Worm (Caenorhabditis elegans): Measurements from ENCODE around the gene nspb-10.

Gene nspb-10

DNA sequence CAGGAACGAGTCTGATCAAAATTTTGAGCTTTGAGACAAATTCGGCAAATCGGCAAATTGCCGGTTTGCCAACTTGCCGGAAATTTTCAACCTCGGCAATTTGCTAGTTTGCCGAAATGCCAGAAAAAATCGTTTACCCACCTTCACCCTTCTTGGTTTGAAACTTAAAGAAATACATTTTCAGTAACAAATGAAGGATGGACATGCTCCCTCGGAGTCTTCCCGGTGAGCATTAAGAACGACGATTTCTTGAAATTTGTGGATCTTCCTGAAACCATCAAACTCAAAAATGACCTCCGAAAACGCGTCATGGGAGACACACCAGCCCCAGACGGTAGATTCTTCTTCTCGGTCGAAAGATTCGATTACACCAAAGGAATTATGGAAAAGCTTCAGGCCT, 14.7 kb upstream of the nspb-10 start:
- TF ChIP-seq elt-2 (tag; optimal IDR thresholded peaks at IDR 0.05) (peak; percentile 18), hmg-11 (tag; optimal IDR thresholded peaks at IDR 0.05) (no peak), ama-1 (optimal IDR thresholded peaks at IDR 0.05) (peak; percentile 58)

- TF ChIP-seq elt-3 (tag; optimal IDR thresholded peaks at IDR 0.05) = no peak
- no peak for TF ChIP-seq ceh-16 (tag; optimal IDR thresholded peaks at IDR 0.05)
- no peak for TF ChIP-seq ceh-9 (tag; optimal IDR thresholded peaks at IDR 0.05)
- TF ChIP-seq unc-39 (tag; optimal IDR thresholded peaks at IDR 0.05) = no peak
- no peak for TF ChIP-seq nhr-25 (tag; optimal IDR thresholded peaks at IDR 0.05)
- no peak for TF ChIP-seq ztf-11 (tag; optimal IDR thresholded peaks at IDR 0.05)
- peak; percentile 92 for TF ChIP-seq ama-1 (optimal IDR thresholded peaks at IDR 0.05)
- TF ChIP-seq pqm-1 (tag; optimal IDR thresholded peaks at IDR 0.05) = no peak
- no peak for TF ChIP-seq nhr-237 (tag; optimal IDR thresholded peaks at IDR 0.05)
- TF ChIP-seq nfya-1 (tag; optimal IDR thresholded peaks at IDR 0.05; ENCODE audit: insufficient read depth) = peak; percentile 13
- no peak for TF ChIP-seq fkh-2 (tag; optimal IDR thresholded peaks at IDR 0.05)
- TF ChIP-seq nhr-23 (tag; optimal IDR thresholded peaks at IDR 0.05) = no peak
- TF ChIP-seq aly-2 (tag; optimal IDR thresholded peaks at IDR 0.05) = no peak
- no peak for TF ChIP-seq sea-2 (GFP tag; optimal IDR thresholded peaks at IDR 0.05)
- no peak for TF ChIP-seq elt-1 (tag; optimal IDR thresholded peaks at IDR 0.05)
- no peak for TF ChIP-seq nhr-12 (tag; optimal IDR thresholded peaks at IDR 0.05)
Observed at ce11 chrII:14600852-14601313, 12.8 kb upstream of the nspb-10 start, which contains the start of gene tps-2. TSS of gene tps-2 (plus strand) at chrII:14600902.

DNA sequence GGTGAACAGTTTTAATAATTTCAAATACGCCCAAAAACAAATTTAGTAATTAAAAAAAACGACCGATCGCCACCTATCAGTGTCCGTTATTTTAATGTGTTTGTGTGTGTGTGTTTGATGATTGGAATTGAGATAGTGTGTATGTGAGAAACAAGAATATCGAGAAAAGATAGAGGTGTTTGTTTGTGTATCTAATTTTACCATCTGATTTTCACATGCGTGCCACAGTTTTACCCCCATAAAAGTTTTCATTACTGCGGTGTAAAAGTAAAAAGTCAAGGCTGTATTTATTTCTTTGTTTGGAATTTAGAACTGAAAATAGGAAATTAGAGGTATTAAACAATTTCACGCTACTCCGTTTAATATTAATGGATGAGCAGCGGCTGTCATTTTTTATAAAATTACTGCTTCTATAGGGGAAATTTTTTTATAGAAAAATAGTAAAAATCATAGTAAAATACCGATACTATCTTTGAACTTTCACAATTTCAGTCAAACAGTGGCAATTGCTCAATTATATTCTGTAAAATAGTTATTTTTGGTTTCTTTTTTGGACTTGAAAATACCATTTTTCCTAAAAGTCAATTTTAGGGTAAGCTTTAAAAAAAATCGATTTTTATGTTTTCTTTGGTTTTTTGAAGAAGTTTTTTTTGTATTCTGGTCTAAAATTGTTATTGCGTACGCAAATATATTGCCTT, 12.0 kb upstream of the nspb-10 start:
- TF ChIP-seq elt-1 (tag; optimal IDR thresholded peaks at IDR 0.05) (peak; percentile 48), mml-1 (tag; optimal IDR thresholded peaks at IDR 0.05) (peak; percentile 9), nhr-23 (tag; optimal IDR thresholded peaks at IDR 0.05) (peak; percentile 28), pqm-1 (tag; optimal IDR thresholded peaks at IDR 0.05) (peak; percentile 63), nfya-1 (tag; optimal IDR thresholded peaks at IDR 0.05; ENCODE audit: insufficient read depth) (peak; percentile 35), nhr-77 (tag; optimal IDR thresholded peaks at IDR 0.05) (no peak), elt-2 (tag; optimal IDR thresholded peaks at IDR 0.05) (peak; percentile 39), ama-1 (optimal IDR thresholded peaks at IDR 0.05) (peak; percentile 78), ceh-82 (tag; optimal IDR thresholded peaks at IDR 0.05) (no peak), nhr-43 (tag; optimal IDR thresholded peaks at IDR 0.05; ENCODE audit: poor library complexity, severe bottlenecking) (peak; percentile 48), pha-4 (tag; optimal IDR thresholded peaks at IDR 0.05) (peak; percentile 47)

- no peak for TF ChIP-seq eor-1 (tag; optimal IDR thresholded peaks at IDR 0.05)
- peak; percentile 75 for TF ChIP-seq ama-1 (optimal IDR thresholded peaks at IDR 0.05)
- TF ChIP-seq pha-4 (tag; optimal IDR thresholded peaks at IDR 0.05) = peak; percentile 58
- TF ChIP-seq pqm-1 (tag; optimal IDR thresholded peaks at IDR 0.05) = peak; percentile 35
- no peak for TF ChIP-seq fos-1 (tag; optimal IDR thresholded peaks at IDR 0.05)
Observed at ce11 chrII:14599284-14599862, 11.3 kb upstream of the nspb-10 start.

- no peak for TF ChIP-seq lsy-12 (tag; optimal IDR thresholded peaks at IDR 0.05)
- no peak for TF ChIP-seq unc-39 (tag; optimal IDR thresholded peaks at IDR 0.05)
- peak; percentile 65 for TF ChIP-seq jun-1 (tag; optimal IDR thresholded peaks at IDR 0.05)
- peak; percentile 74 for TF ChIP-seq fkh-2 (tag; optimal IDR thresholded peaks at IDR 0.05)
- TF ChIP-seq elt-2 (tag; optimal IDR thresholded peaks at IDR 0.05) = peak; percentile 85
- peak; percentile 78 for TF ChIP-seq nhr-11 (tag; optimal IDR thresholded peaks at IDR 0.05)
- TF ChIP-seq sea-2 (GFP tag; optimal IDR thresholded peaks at IDR 0.05) = no peak
- TF ChIP-seq skn-1 (tag; optimal IDR thresholded peaks at IDR 0.05) = peak; percentile 50
- no peak for TF ChIP-seq ceh-9 (tag; optimal IDR thresholded peaks at IDR 0.05)
- TF ChIP-seq nhr-25 (tag; optimal IDR thresholded peaks at IDR 0.05) = no peak
- TF ChIP-seq nhr-77 (tag; optimal IDR thresholded peaks at IDR 0.05) = peak; percentile 9
- no peak for TF ChIP-seq ztf-4 (tag; optimal IDR thresholded peaks at IDR 0.05)
- no peak for TF ChIP-seq nhr-237 (tag; optimal IDR thresholded peaks at IDR 0.05)
- no peak for TF ChIP-seq ceh-82 (tag; optimal IDR thresholded peaks at IDR 0.05)
- no peak for TF ChIP-seq daf-12 (tag; optimal IDR thresholded peaks at IDR 0.05)
- TF ChIP-seq zag-1 (tag; optimal IDR thresholded peaks at IDR 0.05) = no peak
- TF ChIP-seq nfya-1 (tag; optimal IDR thresholded peaks at IDR 0.05; ENCODE audit: insufficient read depth) = peak; percentile 81
- TF ChIP-seq lin-15B (tag; optimal IDR thresholded peaks at IDR 0.05) = peak; percentile 37
- peak; percentile 95 for TF ChIP-seq pqm-1 (tag; optimal IDR thresholded peaks at IDR 0.05)
- TF ChIP-seq ama-1 (optimal IDR thresholded peaks at IDR 0.05) = peak; percentile 53
- TF ChIP-seq nhr-43 (tag; optimal IDR thresholded peaks at IDR 0.05; ENCODE audit: poor library complexity, severe bottlenecking) = peak; percentile 23
- TF ChIP-seq mml-1 (tag; optimal IDR thresholded peaks at IDR 0.05) = peak; percentile 30
- no peak for TF ChIP-seq egl-5 (tag; optimal IDR thresholded peaks at IDR 0.05)
Observed at ce11 chrII:14598367-14598766, 10.3 kb upstream of the nspb-10 start.

All from whole organism, L3 larva.